Worm (Caenorhabditis elegans): ENCODE results near the gene C39B5.10.

C39B5.10 gene

DNA sequence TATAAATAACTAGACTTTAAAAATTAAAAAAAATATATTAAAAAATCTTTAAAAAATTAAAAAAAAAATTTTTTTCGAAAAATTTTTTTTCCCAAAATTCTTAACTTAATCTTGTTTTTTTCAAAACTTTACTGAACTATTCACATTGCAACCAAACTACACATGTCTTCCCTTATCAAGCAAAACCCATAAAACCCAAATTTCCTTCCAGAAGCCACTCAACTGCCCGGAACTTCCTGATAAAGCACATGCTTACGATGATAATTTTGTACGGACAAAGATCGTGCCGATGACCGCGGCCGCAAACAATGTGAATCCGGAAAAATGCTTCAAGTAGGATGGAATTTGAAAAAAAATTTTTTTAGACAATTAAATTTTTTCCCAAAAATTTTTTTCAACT lies 27.1 kb downstream of the C39B5.10 start:
- no peak for TF ChIP-seq ref-1 (GFP tag; conservative IDR thresholded peaks at IDR 0.05)

DNA sequence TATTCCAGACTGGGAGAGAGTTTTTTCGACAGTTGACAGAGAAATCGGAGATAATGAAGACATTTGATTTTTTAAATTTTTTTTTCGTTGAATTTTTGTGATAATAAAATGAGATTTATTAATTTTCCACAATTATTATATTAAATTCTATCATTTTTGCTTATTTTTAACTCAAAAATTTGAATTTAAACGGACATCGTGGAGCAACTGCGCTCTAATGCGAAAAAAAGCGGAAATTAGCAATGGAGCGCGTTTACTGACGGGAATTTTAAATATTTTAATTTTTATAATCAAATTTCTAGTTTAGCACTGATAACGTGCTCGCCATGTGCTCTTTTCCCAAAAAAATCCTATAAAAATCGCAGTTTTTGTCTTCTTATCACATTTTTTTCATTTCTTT lies 28.3 kb downstream of the C39B5.10 start, which contains the start of gene C39B5.14:
C39B5.14 (plus strand) TSS at position 301 of the 400 bp plus-strand sequence.
- no peak for TF ChIP-seq ztf-23 (GFP tag; IDR thresholded peaks at IDR 0.05)
- no peak for TF ChIP-seq ref-1 (GFP tag; conservative IDR thresholded peaks at IDR 0.05)
- no peak for TF ChIP-seq cog-1 (tag; optimal IDR thresholded peaks at IDR 0.05)
- no peak for TF ChIP-seq med-1 (GFP tag; optimal IDR thresholded peaks at IDR 0.05; ENCODE audit: insufficient read depth)
- no peak for TF ChIP-seq flt-1 (GFP tag; IDR thresholded peaks at IDR 0.05)
- no peak for TF ChIP-seq ztf-29 (GFP tag; IDR thresholded peaks at IDR 0.05)
- TF ChIP-seq tab-1 (GFP tag; IDR thresholded peaks at IDR 0.05) = no peak
- no peak for TF ChIP-seq klf-2 (GFP tag; conservative IDR thresholded peaks at IDR 0.05)
- no peak for TF ChIP-seq T22C8.4 (GFP tag; IDR thresholded peaks at IDR 0.05)

DNA sequence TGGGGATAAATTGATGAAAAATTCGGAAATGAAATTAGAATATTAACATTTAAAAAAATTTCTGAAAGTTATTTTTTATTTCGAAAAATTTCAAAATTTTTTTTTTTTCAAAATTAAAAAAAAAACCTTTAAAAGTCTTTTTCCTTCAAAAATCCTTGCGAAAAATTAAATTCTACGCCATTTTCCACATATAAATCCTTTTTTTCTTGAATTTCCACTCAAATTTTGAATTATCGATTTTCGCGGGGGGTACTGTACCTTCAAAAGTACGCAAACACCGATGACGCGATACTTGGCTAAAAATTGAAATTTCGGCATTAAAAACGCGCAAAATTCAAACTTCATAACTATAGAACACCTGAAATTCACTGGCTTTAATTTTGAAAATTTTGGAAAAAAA lies 28.8 kb downstream of the C39B5.10 start:
- TF ChIP-seq flt-1 (GFP tag; IDR thresholded peaks at IDR 0.05) (no peak), ztf-29 (GFP tag; IDR thresholded peaks at IDR 0.05) (no peak), T22C8.4 (GFP tag; IDR thresholded peaks at IDR 0.05) (no peak), klf-2 (GFP tag; conservative IDR thresholded peaks at IDR 0.05) (no peak), ref-1 (GFP tag; conservative IDR thresholded peaks at IDR 0.05) (no peak), med-1 (GFP tag; optimal IDR thresholded peaks at IDR 0.05; ENCODE audit: insufficient read depth) (no peak)

DNA sequence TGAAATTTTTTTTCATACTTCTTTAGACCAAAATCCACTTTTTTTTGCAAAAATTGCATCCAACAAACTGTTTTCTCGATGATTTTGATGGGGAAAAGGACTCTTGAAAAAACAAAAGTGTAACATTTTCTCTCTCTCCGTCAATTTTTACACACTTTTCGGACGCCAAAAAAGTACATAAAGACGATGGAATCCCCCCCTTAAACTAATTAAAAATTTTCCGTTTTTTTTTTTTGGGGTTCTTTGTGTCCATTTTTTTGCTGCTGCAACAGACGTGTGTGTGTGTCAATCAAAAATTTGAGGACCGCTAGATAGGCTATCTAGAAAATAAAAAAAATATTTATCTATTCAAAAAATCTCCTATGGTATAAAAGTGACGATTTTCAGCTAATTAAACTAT lies 31.6 kb downstream of the C39B5.10 start, which contains the start of gene C39B5.5:
C39B5.5 (plus strand) TSS at position 301 of the 400 bp plus-strand sequence.
- TF ChIP-seq med-1 (GFP tag; optimal IDR thresholded peaks at IDR 0.05; ENCODE audit: insufficient read depth) = no peak
- no peak for TF ChIP-seq ztf-23 (GFP tag; IDR thresholded peaks at IDR 0.05)
- TF ChIP-seq cog-1 (tag; optimal IDR thresholded peaks at IDR 0.05) = no peak
- no peak for TF ChIP-seq ztf-29 (GFP tag; IDR thresholded peaks at IDR 0.05)
- no peak for TF ChIP-seq klf-2 (GFP tag; conservative IDR thresholded peaks at IDR 0.05)
- no peak for TF ChIP-seq ref-1 (GFP tag; conservative IDR thresholded peaks at IDR 0.05)
- no peak for TF ChIP-seq tab-1 (GFP tag; IDR thresholded peaks at IDR 0.05)
- TF ChIP-seq T22C8.4 (GFP tag; IDR thresholded peaks at IDR 0.05) = no peak
- no peak for TF ChIP-seq flt-1 (GFP tag; IDR thresholded peaks at IDR 0.05)

DNA sequence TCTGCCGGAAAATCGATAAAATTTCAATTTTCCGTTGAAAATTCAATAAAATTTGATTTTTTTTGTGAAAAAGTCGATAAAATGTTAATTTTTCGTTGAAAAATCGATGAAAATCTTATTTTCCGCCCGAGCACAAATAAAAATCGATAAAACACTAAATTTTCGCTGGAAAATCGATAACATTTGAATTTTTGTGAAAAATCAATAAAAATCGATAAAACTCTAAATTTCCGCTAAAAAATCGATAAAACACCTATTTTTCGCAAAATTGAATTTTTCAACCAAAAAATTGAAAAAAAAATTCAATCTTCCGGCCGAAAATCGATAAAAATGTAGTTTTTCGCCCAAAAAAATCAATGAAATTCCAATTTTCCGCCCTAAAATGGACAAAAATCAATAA lies 34.3 kb downstream of the C39B5.10 start:
- TF ChIP-seq cog-1 (tag; optimal IDR thresholded peaks at IDR 0.05) (no peak), ztf-23 (GFP tag; IDR thresholded peaks at IDR 0.05) (no peak), klf-2 (GFP tag; conservative IDR thresholded peaks at IDR 0.05) (no peak), T22C8.4 (GFP tag; IDR thresholded peaks at IDR 0.05) (peak; percentile 66)

DNA sequence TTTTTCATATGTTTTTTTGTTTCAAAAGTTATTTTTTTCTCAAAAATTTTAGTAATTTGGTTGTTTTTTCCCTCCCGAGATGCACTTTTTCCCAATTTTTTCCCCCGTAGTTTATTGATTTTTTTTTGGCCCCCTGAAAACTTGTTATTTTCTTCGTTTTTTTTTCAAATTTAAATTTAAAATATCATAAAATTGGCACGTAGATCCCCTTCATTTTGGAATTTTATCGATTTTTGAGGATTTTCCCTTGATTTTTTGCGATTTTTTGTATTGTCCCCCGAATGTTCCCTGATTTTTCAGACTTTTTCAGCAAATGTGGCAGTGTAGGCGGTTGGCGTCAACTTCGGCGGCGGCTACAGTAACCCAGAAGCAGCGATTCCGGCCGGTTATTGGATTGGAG lies 41.7 kb downstream of the C39B5.10 start, which contains the start of gene C39B5.6:
C39B5.6 (plus strand) TSS at position 301 of the 400 bp plus-strand sequence.
- TF ChIP-seq ref-1 (GFP tag; conservative IDR thresholded peaks at IDR 0.05) (no peak), T22C8.4 (GFP tag; IDR thresholded peaks at IDR 0.05) (0 out of 2 replicates have a peak, but pooled peaks have one; percentile 23)

Data from whole organism, midembryonic.